Worm (Caenorhabditis elegans): Measurements from ENCODE around the gene emc-1.

- TF ChIP-seq vab-15 (tag; optimal IDR thresholded peaks at IDR 0.05) (no peak), lin-15B (tag; optimal IDR thresholded peaks at IDR 0.05) (no peak), ztf-4 (tag; optimal IDR thresholded peaks at IDR 0.05) (no peak), unc-130 (tag; optimal IDR thresholded peaks at IDR 0.05) (no peak), nhr-76 (tag; optimal IDR thresholded peaks at IDR 0.05) (no peak), lir-3 (tag; optimal IDR thresholded peaks at IDR 0.05; ENCODE audit: poor library complexity) (no peak), elt-3 (tag; optimal IDR thresholded peaks at IDR 0.05) (no peak), nhr-11 (tag; optimal IDR thresholded peaks at IDR 0.05) (no peak), zip-4 (GFP tag; optimal IDR thresholded peaks at IDR 0.05) (no peak)
These were observed 26.6 kb downstream of the emc-1 start, which contains the start of gene H17B01.5 for ce11 chrII:1473481-1473880.
